Fruit fly (Drosophila melanogaster) whole organism, wandering third instar larva: ENCODE results near the gene CG13065.

Experiments
- Abd-B ChIP-seq: fragments of >200 bp; optimal IDR thresholded peaks from 2 replicates; lab custom pipeline; 2017; ENCODE audit warnings: missing biosample characterization, missing genetic modification characterization
- CG32264 ChIP-seq: fragments of 200-800 bp; sonication (Bioruptor generic); optimal IDR thresholded peaks from 2 replicates; lab custom pipeline; 2016; ENCODE audit warnings: missing biosample characterization, missing genetic modification characterization
- CG9705 ChIP-seq: fragments of 200-800 bp; sonication (Bioruptor generic); optimal IDR thresholded peaks from 2 replicates; lab custom pipeline; 2018; ENCODE audit warnings: missing biosample characterization, mild to moderate bottlenecking, missing genetic modification characterization
- CrebA ChIP-seq: fragments of 200-800 bp; sonication (Bioruptor generic); optimal IDR thresholded peaks from 2 replicates; lab custom pipeline; 2016; ENCODE audit warnings: missing biosample characterization, mild to moderate bottlenecking, missing genetic modification characterization, borderline replicate concordance
- Dfd ChIP-seq: fragments of >200 bp; optimal IDR thresholded peaks from 2 replicates; lab custom pipeline; 2017; ENCODE audit warnings: missing biosample characterization, missing genetic modification characterization
- Dif ChIP-seq: fragments of 200-275, 200-300 bp; sonication (Bioruptor generic); optimal IDR thresholded peaks from 2 replicates; lab custom pipeline; 2018; ENCODE audit warnings: missing biosample characterization, missing genetic modification characterization; ENCODE audit not compliant: partially characterized antibody
- GATAd ChIP-seq: sonication (Bioruptor generic); optimal IDR thresholded peaks from 2 replicates; lab custom pipeline; 2016; ENCODE audit warnings: missing biosample characterization, missing genetic modification characterization
- HLH106 ChIP-seq: fragments of 200-800 bp; optimal IDR thresholded peaks from 3 replicates; lab custom pipeline; 2019; ENCODE audit warnings: missing biosample characterization, mild to moderate bottlenecking, missing genetic modification characterization, moderate library complexity
- Hnf4 ChIP-seq: fragments of 200-800 bp; sonication (Bioruptor generic); optimal IDR thresholded peaks from 2 replicates; lab custom pipeline; 2016; ENCODE audit warnings: missing biosample characterization, mild to moderate bottlenecking, missing genetic modification characterization
- Hr78 ChIP-seq: fragments of >200 bp; optimal IDR thresholded peaks from 2 replicates; lab custom pipeline; 2017; ENCODE audit warnings: missing biosample characterization, missing genetic modification characterization
- Hr83 ChIP-seq: fragments of 200-300 bp; sonication (Bioruptor generic); optimal IDR thresholded peaks from 2 replicates; lab custom pipeline; 2016; ENCODE audit warnings: missing biosample characterization, mild to moderate bottlenecking, missing genetic modification characterization, moderate library complexity; ENCODE audit not compliant: poor library complexity, severe bottlenecking
- Jra ChIP-seq: sonication (Bioruptor generic); optimal IDR thresholded peaks from 2 replicates; lab custom pipeline; 2016; ENCODE audit warnings: missing biosample characterization, missing genetic modification characterization
- Mio ChIP-seq: sonication (Bioruptor generic); optimal IDR thresholded peaks from 2 replicates; lab custom pipeline; 2016; ENCODE audit warnings: missing biosample characterization, missing genetic modification characterization
- Myc ChIP-seq: fragments of >200 bp; optimal IDR thresholded peaks from 2 replicates; lab custom pipeline; 2017
- N ChIP-seq: fragments of >200 bp; optimal IDR thresholded peaks from 2 replicates; lab custom pipeline; 2018; ENCODE audit warnings: missing biosample characterization, missing external identifiers, missing genetic modification characterization
- OdsH ChIP-seq: fragments of 200-800 bp; sonication (Bioruptor generic); optimal IDR thresholded peaks from 2 replicates; lab custom pipeline; 2016; ENCODE audit warnings: missing biosample characterization, mild to moderate bottlenecking, missing genetic modification characterization
- Rel ChIP-seq, 2 experiments: fragments of 200-800 bp; sonication (Bioruptor generic) in 1 of 2; optimal IDR thresholded peaks; 2 replicates in 1 of 2; 3 replicates in 1 of 2; lab custom pipeline; 2016 to 2019; ENCODE audit warnings: mild to moderate bottlenecking in 2 of 2, missing biosample characterization in 2 of 2, missing genetic modification characterization in 2 of 2, moderate library complexity in 1 of 2
- Sp1 ChIP-seq: fragments of 200-800 bp; sonication (Bioruptor generic); optimal IDR thresholded peaks from 3 replicates; lab custom pipeline; 2019; ENCODE audit warnings: missing biosample characterization, mild to moderate bottlenecking, missing genetic modification characterization, moderate library complexity
- Vsx2 ChIP-seq: fragments of 200-300, 225-300 bp; sonication (Bioruptor generic); optimal IDR thresholded peaks from 2 replicates; lab custom pipeline; 2018; ENCODE audit warnings: missing biosample characterization, missing genetic modification characterization; ENCODE audit not compliant: partially characterized antibody
- br ChIP-seq: fragments of 200-800 bp; sonication (Bioruptor generic); optimal IDR thresholded peaks from 2 replicates; lab custom pipeline; 2016; ENCODE audit warnings: missing biosample characterization, missing genetic modification characterization
- brk ChIP-seq: fragments of 200-800 bp; sonication (Bioruptor generic); optimal IDR thresholded peaks from 2 replicates; lab custom pipeline; 2016; ENCODE audit warnings: missing biosample characterization, mild to moderate bottlenecking, missing genetic modification characterization
- dl ChIP-seq, 2 experiments: fragments of 175-275, 200-275 bp in 1 of 2; fragments of 200-275 bp in 1 of 2; sonication (Bioruptor generic); optimal IDR thresholded peaks; lab custom pipeline; 2018; ENCODE audit warnings: mild to moderate bottlenecking in 2 of 2, missing biosample characterization in 2 of 2, missing genetic modification characterization in 2 of 2, moderate library complexity in 2 of 2; ENCODE audit not compliant: partially characterized antibody in 2 of 2, insufficient read depth in 1 of 2
- dmrt93B ChIP-seq: fragments of 200-800 bp; sonication (Bioruptor generic); optimal IDR thresholded peaks from 2 replicates; lab custom pipeline; 2018; ENCODE audit warnings: missing biosample characterization, mild to moderate bottlenecking, missing genetic modification characterization
- dsf ChIP-seq: sonication (Bioruptor generic); optimal IDR thresholded peaks from 2 replicates; lab custom pipeline; 2016; ENCODE audit warnings: missing biosample characterization, missing genetic modification characterization, borderline replicate concordance
- ey ChIP-seq: fragments of 200-800 bp; sonication (Bioruptor generic); optimal IDR thresholded peaks from 2 replicates; lab custom pipeline; 2016; ENCODE audit warnings: missing biosample characterization, missing genetic modification characterization
- foxo ChIP-seq, 2 experiments: fragments of 200-800 bp; sonication (Bioruptor generic); optimal IDR thresholded peaks; 2 replicates in 1 of 2; 3 replicates in 1 of 2; lab custom pipeline; 2016 to 2017; ENCODE audit warnings: missing biosample characterization in 2 of 2, missing genetic modification characterization in 2 of 2
- fru ChIP-seq: fragments of 200-800 bp; sonication (Bioruptor generic); optimal IDR thresholded peaks from 3 replicates; lab custom pipeline; 2016; ENCODE audit warnings: missing biosample characterization, mild to moderate bottlenecking, missing genetic modification characterization
- h ChIP-seq: fragments of 200-800 bp; sonication (Bioruptor generic); optimal IDR thresholded peaks from 3 replicates; lab custom pipeline; 2016; ENCODE audit warnings: missing biosample characterization, mild to moderate bottlenecking, missing genetic modification characterization
- jim ChIP-seq: fragments of 175-275, 200-325 bp; sonication (Bioruptor generic); optimal IDR thresholded peaks from 2 replicates; lab custom pipeline; 2016; ENCODE audit warnings: missing biosample characterization, mild to moderate bottlenecking, missing genetic modification characterization
- lola ChIP-seq: fragments of >200 bp; optimal IDR thresholded peaks from 2 replicates; lab custom pipeline; 2017; ENCODE audit warnings: missing biosample characterization, missing genetic modification characterization
- pan ChIP-seq: fragments of >200 bp; optimal IDR thresholded peaks from 2 replicates; lab custom pipeline; 2017
- psq ChIP-seq: fragments of 200-800 bp; sonication (Bioruptor generic); optimal IDR thresholded peaks from 3 replicates; lab custom pipeline; 2017; ENCODE audit warnings: missing biosample characterization, mild to moderate bottlenecking, missing genetic modification characterization, moderate library complexity
- rgr ChIP-seq: fragments of 200-800 bp; sonication (Bioruptor generic); optimal IDR thresholded peaks from 3 replicates; lab custom pipeline; 2016; ENCODE audit warnings: missing biosample characterization, mild to moderate bottlenecking, missing genetic modification characterization
- sage ChIP-seq: fragments of 200-800 bp; sonication (Bioruptor generic); optimal IDR thresholded peaks from 2 replicates; lab custom pipeline; 2016; ENCODE audit warnings: missing biosample characterization, mild to moderate bottlenecking, missing genetic modification characterization
- sv ChIP-seq: fragments of 200-800 bp; sonication (Bioruptor generic); optimal IDR thresholded peaks from 3 replicates; lab custom pipeline; 2016; ENCODE audit warnings: missing biosample characterization, missing genetic modification characterization
- tai ChIP-seq: sonication (Bioruptor generic); optimal IDR thresholded peaks from 2 replicates; lab custom pipeline; 2016; ENCODE audit warnings: missing biosample characterization, missing genetic modification characterization
- usp ChIP-seq: fragments of >200 bp; optimal IDR thresholded peaks from 2 replicates; lab custom pipeline; 2017; ENCODE audit warnings: missing biosample characterization, missing genetic modification characterization
- woc ChIP-seq: sonication (Bioruptor generic); optimal IDR thresholded peaks from 2 replicates; lab custom pipeline; 2016; ENCODE audit warnings: missing biosample characterization, mild to moderate bottlenecking, missing genetic modification characterization

The CG13065 gene

dm6 chr3L:16277135-16277534 is at the start of gene CG13065:
Gene CG13065 (plus strand): TSS chr3L:16277435.
- TF ChIP-seq CrebA (GFP tag; lab: Kevin White, UChicago) (no peak), brk (no peak), Dif (GFP tag; lab: Kevin White, UChicago) (no peak), Myc (no peak), Jra (GFP tag; lab: Kevin White, UChicago) (no peak), pan (no peak), usp (GFP tag; lab: Kevin White, UChicago) (no peak), h (no peak), Dfd (GFP tag; lab: Kevin White, UChicago) (no peak), tai (GFP tag; lab: Kevin White, UChicago) (no peak), Hr83 (GFP tag; lab: Kevin White, UChicago) (no peak), dmrt93B (GFP tag; lab: Kevin White, UChicago) (no peak), Sp1 (GFP tag; lab: Kevin White, UChicago) (no peak), Hnf4 (GFP tag; lab: Kevin White, UChicago) (no peak), N (GFP tag; lab: Kevin White, UChicago) (no peak), GATAd (GFP tag; lab: Kevin White, UChicago) (no peak), fru (no peak), lola (GFP tag; lab: Kevin White, UChicago) (no peak)

- peak; percentile 72 for TF ChIP-seq GATAd (GFP tag; lab: Kevin White, UChicago)
- TF ChIP-seq Hr83 (GFP tag; lab: Kevin White, UChicago): peak; percentile 86
- peak; percentile 78 for TF ChIP-seq fru
- TF ChIP-seq sage (GFP tag; lab: Kevin White, UChicago): no peak
- no peak for TF ChIP-seq Vsx2 (GFP tag; lab: Kevin White, UChicago)
- peak in 1 of 2 experiments; percentile 93 for TF ChIP-seq foxo (GFP tag; optimal IDR thresholded peaks at IDR 0.05; lab: Kevin White, UChicago)
- TF ChIP-seq br (GFP tag; lab: Kevin White, UChicago): peak; percentile 63
- TF ChIP-seq Myc: peak; percentile 25
- no peak for TF ChIP-seq Hr78
- TF ChIP-seq Abd-B (GFP tag; lab: Kevin White, UChicago): no peak
- peak; percentile 57 for TF ChIP-seq Jra (GFP tag; lab: Kevin White, UChicago)
- no peak for TF ChIP-seq usp (GFP tag; lab: Kevin White, UChicago)
- TF ChIP-seq ey (GFP tag; lab: Kevin White, UChicago): peak; percentile 69
- no peak for TF ChIP-seq lola (GFP tag; lab: Kevin White, UChicago)
- no peak for TF ChIP-seq dl (GFP tag; optimal IDR thresholded peaks at IDR 0.05; lab: Kevin White, UChicago; ENCODE audit: insufficient read depth in 1 of 2, partially characterized antibody in 2 of 2)
- no peak for TF ChIP-seq CrebA (GFP tag; lab: Kevin White, UChicago)
- TF ChIP-seq Mio: no peak
- TF ChIP-seq OdsH (GFP tag; lab: Kevin White, UChicago): peak; percentile 82
- no peak for TF ChIP-seq tai (GFP tag; lab: Kevin White, UChicago)
- TF ChIP-seq rgr: peak; percentile 87
- TF ChIP-seq Rel (GFP tag; optimal IDR thresholded peaks at IDR 0.05; lab: Kevin White, UChicago): no peak
- peak; percentile 68 for TF ChIP-seq Rel (tag; optimal IDR thresholded peaks at IDR 0.05; lab: Kevin White, UChicago)
- TF ChIP-seq pan: no peak
- peak; percentile 87 for TF ChIP-seq Sp1 (GFP tag; lab: Kevin White, UChicago)
- TF ChIP-seq dmrt93B (GFP tag; lab: Kevin White, UChicago): peak; percentile 73
- peak; percentile 68 for TF ChIP-seq woc
- TF ChIP-seq N (GFP tag; lab: Kevin White, UChicago): no peak
- no peak for TF ChIP-seq CG32264
- peak; percentile 82 for TF ChIP-seq h
- TF ChIP-seq brk: peak; percentile 82
- TF ChIP-seq Dfd (GFP tag; lab: Kevin White, UChicago): no peak
- peak; percentile 91 for TF ChIP-seq HLH106 (tag; lab: Kevin White, UChicago)
- peak; percentile 71 for TF ChIP-seq CG9705 (GFP tag; lab: Kevin White, UChicago)
- TF ChIP-seq psq (GFP tag; lab: Kevin White, UChicago): peak; percentile 85
- peak; percentile 22 for TF ChIP-seq jim
- peak; percentile 58 for TF ChIP-seq dsf (GFP tag; lab: Kevin White, UChicago)
- TF ChIP-seq Hnf4 (GFP tag; lab: Kevin White, UChicago): peak; percentile 82
- peak; percentile 72 for TF ChIP-seq sv (GFP tag; lab: Kevin White, UChicago)
- TF ChIP-seq Dif (GFP tag; lab: Kevin White, UChicago): no peak
These were observed 48.5 kb upstream of the CG13065 start, which contains the start of gene Tmx3 for dm6 chr3L:16228659-16229205. Gene Tmx3 (plus strand): TSS chr3L:16229100.
